Worm (Caenorhabditis elegans): ENCODE results near the gene B0280.9.

DNA sequence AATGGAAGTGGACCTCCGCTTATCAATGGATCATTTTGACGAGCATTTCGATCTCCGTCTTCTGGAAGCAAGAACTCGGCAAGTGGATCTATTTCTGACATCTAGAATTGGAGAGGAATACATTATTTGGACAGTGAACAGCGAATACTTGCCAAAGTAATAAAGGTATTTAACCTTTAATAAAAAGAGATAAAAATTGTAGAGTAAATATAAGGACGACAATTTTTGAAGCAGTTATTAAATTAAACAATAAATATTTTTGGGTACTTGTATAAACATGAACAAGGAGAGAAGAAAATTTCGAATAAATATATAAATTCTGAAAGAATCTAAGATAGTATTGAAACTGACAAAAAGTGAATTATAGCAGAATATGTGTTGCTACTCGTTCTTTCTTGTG, 50.2 kb downstream of the B0280.9 start, which contains the start of gene lin-37:
- TF ChIP-seq ztf-23 (GFP tag; IDR thresholded peaks at IDR 0.05): no peak
- TF ChIP-seq ref-1 (GFP tag; conservative IDR thresholded peaks at IDR 0.05): no peak
- no peak for TF ChIP-seq ztf-29 (GFP tag; IDR thresholded peaks at IDR 0.05)
- no peak for TF ChIP-seq flt-1 (GFP tag; IDR thresholded peaks at IDR 0.05)
- TF ChIP-seq med-1 (GFP tag; optimal IDR thresholded peaks at IDR 0.05; ENCODE audit: insufficient read depth): no peak
- TF ChIP-seq cog-1 (tag; optimal IDR thresholded peaks at IDR 0.05): no peak
